Fruit fly (Drosophila melanogaster): ENCODE measurements around the gene PolA2.

dm6 chr3R:27208724-27209343 lies 30.1 kb upstream of the PolA2 start:
- TF ChIP-seq CG14667 (GFP tag; IDR thresholded peaks at IDR 0.05) (no peak), Optix (GFP tag; IDR thresholded peaks at IDR 0.05) (no peak), dan (GFP tag; IDR thresholded peaks at IDR 0.05) (no peak), disco-r (GFP tag; optimal IDR thresholded peaks at IDR 0.05) (no peak), zfh2 (GFP tag; optimal IDR thresholded peaks at IDR 0.05) (no peak), Stat92E (GFP tag; optimal IDR thresholded peaks at IDR 0.05) (no peak), btn (GFP tag; optimal IDR thresholded peaks at IDR 0.05) (peak; percentile 36), CG11696 (GFP tag; IDR thresholded peaks at IDR 0.05) (no peak; the same call in 1 of the 2 replicates), nerfin-2 (GFP tag; IDR thresholded peaks at IDR 0.05; ENCODE audit: partially characterized antibody) (no peak)

Data from whole organism, embryonic.